Fruit fly (Drosophila melanogaster) whole organism, embryonic: Measurements from ENCODE around the gene CG43218.
A peak's percentile ranks its signal among the peaks of the same experiment; 100 is the strongest.

ENCODE experiments used
- BtbVII ChIP-seq: fragments of 200-800 bp; sonication (Bioruptor generic); optimal IDR thresholded peaks from 3 replicates; lab custom pipeline; 2017; ENCODE audit warnings: missing biosample characterization, mild to moderate bottlenecking, missing genetic modification characterization
- CG10431 ChIP-seq: fragments of 200-800 bp; sonication (Bioruptor generic); optimal IDR thresholded peaks from 3 replicates; lab custom pipeline; 2018; ENCODE audit warnings: missing biosample characterization, mild to moderate bottlenecking, missing genetic modification characterization
- CG14667 ChIP-seq: fragments of 200-800 bp; sonication (Bioruptor generic); IDR thresholded peaks from 2 replicates; pipeline ENCODE4 v1.3.6; 2022; ENCODE audit warnings: missing biosample characterization, missing genetic modification characterization
- CG15073 ChIP-seq: fragments of 200-800 bp; sonication (Bioruptor generic); optimal IDR thresholded peaks from 2 replicates; lab custom pipeline; 2016; ENCODE audit warnings: missing biosample characterization, missing genetic modification characterization
- CG15696 ChIP-seq: fragments of 200-800 bp; sonication (Bioruptor generic); optimal IDR thresholded peaks from 2 replicates; lab custom pipeline; 2019; ENCODE audit warnings: missing biosample characterization, mild to moderate bottlenecking, missing genetic modification characterization, moderate library complexity
- CG17829 ChIP-seq: fragments of 200-800 bp; optimal IDR thresholded peaks from 2 replicates; lab custom pipeline; 2019; ENCODE audit warnings: missing biosample characterization, mild to moderate bottlenecking, missing genetic modification characterization, moderate library complexity
- CG1792 ChIP-seq: fragments of 200-800 bp; sonication (Bioruptor generic); optimal IDR thresholded peaks from 2 replicates; lab custom pipeline; 2016; ENCODE audit warnings: missing biosample characterization, missing genetic modification characterization
- CG2712 ChIP-seq: fragments of 200-800 bp; optimal IDR thresholded peaks from 3 replicates; lab custom pipeline; 2019; ENCODE audit warnings: missing biosample characterization, mild to moderate bottlenecking, missing genetic modification characterization, moderate library complexity
- CG33557 ChIP-seq: fragments of 200-800 bp; sonication (Bioruptor generic); optimal IDR thresholded peaks from 2 replicates; lab custom pipeline; 2019; ENCODE audit warnings: missing biosample characterization, mild to moderate bottlenecking, missing genetic modification characterization, moderate library complexity
- CG34422 ChIP-seq: fragments of 200-800 bp; sonication (Bioruptor generic); IDR thresholded peaks from 3 replicates; pipeline ENCODE4 v1.3.6; 2022; ENCODE audit warnings: missing biosample characterization, missing genetic modification characterization
- CG3838 ChIP-seq: fragments of 200-800 bp; sonication (Bioruptor generic); optimal IDR thresholded peaks from 3 replicates; lab custom pipeline; 2016; ENCODE audit warnings: missing biosample characterization, missing genetic modification characterization
- CG3995 ChIP-seq: fragments of 200-800 bp; sonication (Bioruptor generic); optimal IDR thresholded peaks from 3 replicates; lab custom pipeline; 2016; ENCODE audit warnings: missing biosample characterization, missing genetic modification characterization
- CG7839 ChIP-seq: fragments of 200-800 bp; sonication (Bioruptor generic); optimal IDR thresholded peaks from 3 replicates; lab custom pipeline; 2018; ENCODE audit warnings: missing biosample characterization, mild to moderate bottlenecking, missing genetic modification characterization, moderate library complexity
- D ChIP-seq, 2 experiments: fragments of 200-800 bp in 1 of 2; fragments of >200 bp in 1 of 2; sonication (Bioruptor generic) in 1 of 2; optimal IDR thresholded peaks; 2 replicates in 1 of 2; 3 replicates in 1 of 2; lab custom pipeline; 2017; ENCODE audit warnings: mild to moderate bottlenecking in 1 of 2, missing biosample characterization in 1 of 2, missing genetic modification characterization in 1 of 2, missing genetic modification reagents in 1 of 2
- Dip2 ChIP-seq: fragments of 200-800 bp; sonication (Bioruptor generic); IDR thresholded peaks from 2 replicates; pipeline ENCODE4 v1.3.6; 2022; ENCODE audit warnings: missing biosample characterization, missing genetic modification characterization
- Dll ChIP-seq: fragments of 200-800 bp; sonication (Bioruptor generic); IDR thresholded peaks from 4 replicates; pipeline ENCODE4 v1.3.6; 2022; ENCODE audit warnings: missing biosample characterization, missing genetic modification characterization; ENCODE audit not compliant: partially characterized antibody
- E2f2 ChIP-seq: fragments of 200-800 bp; sonication (Bioruptor generic); IDR thresholded peaks from 2 replicates; pipeline ENCODE4 v1.3.6; 2022; ENCODE audit warnings: missing biosample characterization, missing genetic modification characterization
- GATAe ChIP-seq: fragments of 200-800 bp; sonication (Bioruptor generic); conservative IDR thresholded peaks from 2 replicates; pipeline ENCODE4 v1.3.6; 2022; ENCODE audit warnings: missing biosample characterization, missing genetic modification characterization
- HHEX ChIP-seq: fragments of 200-800 bp; sonication (Bioruptor generic); optimal IDR thresholded peaks from 3 replicates; lab custom pipeline; 2017; ENCODE audit warnings: missing biosample characterization, mild to moderate bottlenecking, missing genetic modification characterization, missing genetic modification reagents
- HLH3B ChIP-seq: fragments of 200-800 bp; sonication (Bioruptor generic); IDR thresholded peaks from 2 replicates; pipeline ENCODE4 v1.3.6; 2022; ENCODE audit warnings: missing biosample characterization, missing genetic modification characterization
- Hr3 ChIP-seq: fragments of 200-800 bp; sonication (Bioruptor generic); optimal IDR thresholded peaks from 3 replicates; lab custom pipeline; 2016; ENCODE audit warnings: missing biosample characterization, missing genetic modification characterization
- Hr78 ChIP-seq, 2 experiments: fragments of 200-800 bp in 1 of 2; fragments of >200 bp in 1 of 2; sonication (Bioruptor generic) in 1 of 2; optimal IDR thresholded peaks; 2 replicates each; lab custom pipeline; 2017 to 2019; ENCODE audit warnings: missing biosample characterization in 2 of 2, missing genetic modification characterization in 2 of 2, mild to moderate bottlenecking in 1 of 2, moderate library complexity in 1 of 2
- Jarid2 ChIP-seq: fragments of 200-800 bp; sonication (Bioruptor generic); optimal IDR thresholded peaks from 3 replicates; lab custom pipeline; 2017; ENCODE audit warnings: mild to moderate bottlenecking, missing biosample characterization, missing genetic modification reagents, missing genetic modification characterization
- MTF-1 ChIP-seq: fragments of 200-800 bp; sonication (Bioruptor generic); optimal IDR thresholded peaks from 2 replicates; lab custom pipeline; 2018; ENCODE audit warnings: missing biosample characterization, mild to moderate bottlenecking, missing genetic modification characterization, borderline replicate concordance
- Med ChIP-seq: fragments of 200-800 bp; sonication (Bioruptor generic); peaks from one replicate; lab custom pipeline; 2016; ENCODE audit warnings: missing biosample characterization, missing genetic modification characterization, mild to moderate bottlenecking, inconsistent platforms, moderate library complexity
- Mes4 ChIP-seq: fragments of 200-800 bp; sonication (Bioruptor generic); optimal IDR thresholded peaks from 2 replicates; lab custom pipeline; 2016; ENCODE audit warnings: missing biosample characterization, missing genetic modification characterization
- NFAT ChIP-seq: fragments of 200-800 bp; sonication (Bioruptor generic); IDR thresholded peaks from 2 replicates; pipeline ENCODE4 v1.3.6; 2022; ENCODE audit warnings: missing biosample characterization, missing genetic modification characterization
- Opbp ChIP-seq: fragments of 200-800 bp; sonication (Bioruptor generic); IDR thresholded peaks from 3 replicates; pipeline ENCODE4 v1.3.6; 2022; ENCODE audit warnings: missing biosample characterization, missing genetic modification characterization; ENCODE audit not compliant: partially characterized antibody
- Rfx ChIP-seq: fragments of 200-800 bp; sonication (Bioruptor generic); IDR thresholded peaks from 2 replicates; pipeline ENCODE4 v1.3.6; 2022; ENCODE audit warnings: missing biosample characterization, missing genetic modification characterization
- Xbp1 ChIP-seq: fragments of 200-800 bp; sonication (Bioruptor generic); optimal IDR thresholded peaks from 3 replicates; lab custom pipeline; 2016; ENCODE audit warnings: missing biosample characterization, mild to moderate bottlenecking, missing genetic modification characterization
- Xrp1 ChIP-seq: fragments of 200-800 bp; sonication (Bioruptor generic); IDR thresholded peaks from 2 replicates; pipeline ENCODE4 v1.3.6; 2022; ENCODE audit warnings: missing biosample characterization, missing genetic modification characterization
- amos ChIP-seq: fragments of 200-800 bp; sonication (Bioruptor generic); IDR thresholded peaks from 2 replicates; pipeline ENCODE4 v1.3.6; 2022; ENCODE audit warnings: missing biosample characterization, missing genetic modification characterization; ENCODE audit not compliant: partially characterized antibody
- caup ChIP-seq: fragments of 200-800 bp; sonication (Bioruptor generic); optimal IDR thresholded peaks from 3 replicates; lab custom pipeline; 2017; ENCODE audit warnings: missing biosample characterization, mild to moderate bottlenecking, missing genetic modification characterization, moderate library complexity; ENCODE audit not compliant: severe bottlenecking
- gcm2 ChIP-seq: fragments of 200-800 bp; sonication (Bioruptor generic); optimal IDR thresholded peaks from 2 replicates; lab custom pipeline; 2016; ENCODE audit warnings: missing biosample characterization, missing genetic modification characterization
- hkb ChIP-seq, 2 experiments: fragments of 200-800 bp in 1 of 2; fragments of >200 bp in 1 of 2; sonication (Bioruptor generic) in 1 of 2; IDR thresholded peaks in 1 of 2; optimal IDR thresholded peaks in 1 of 2; 2 replicates each; pipeline versions ENCODE4 v1.3.6 to Lab custom; 2017 to 2022; ENCODE audit warnings: missing biosample characterization in 1 of 2, missing genetic modification characterization in 1 of 2
- lab ChIP-seq: fragments of 200-800 bp; sonication (Bioruptor generic); optimal IDR thresholded peaks from 3 replicates; lab custom pipeline; 2017; ENCODE audit warnings: missing biosample characterization, missing genetic modification characterization, mild to moderate bottlenecking, moderate library complexity, missing genetic modification reagents
- lola ChIP-seq, 3 experiments: fragments of >200 bp in 2 of 3; fragments of 200-800 bp in 1 of 3; sonication (Bioruptor generic) in 1 of 3; optimal IDR thresholded peaks; 2 replicates each; lab custom pipeline; 2017 to 2019; ENCODE audit warnings: missing biosample characterization in 3 of 3, missing genetic modification characterization in 3 of 3, mild to moderate bottlenecking in 1 of 3, moderate library complexity in 1 of 3
- org-1 ChIP-seq: fragments of 200-800 bp; sonication (Bioruptor generic); optimal IDR thresholded peaks from 2 replicates; lab custom pipeline; 2017; ENCODE audit warnings: missing biosample characterization, missing genetic modification characterization
- pros ChIP-seq: fragments of 200-800 bp; sonication (Bioruptor generic); optimal IDR thresholded peaks from 3 replicates; lab custom pipeline; 2019; ENCODE audit warnings: missing biosample characterization, mild to moderate bottlenecking, missing genetic modification characterization, moderate library complexity
- pum ChIP-seq: fragments of 200-800 bp; sonication (Bioruptor generic); optimal IDR thresholded peaks from 2 replicates; lab custom pipeline; 2016; ENCODE audit warnings: missing biosample characterization, missing genetic modification characterization
- sd ChIP-seq: fragments of 200-800 bp; sonication (Bioruptor generic); optimal IDR thresholded peaks from 3 replicates; lab custom pipeline; 2018; ENCODE audit warnings: missing biosample characterization, mild to moderate bottlenecking, missing genetic modification characterization, moderate library complexity
- stwl ChIP-seq: fragments of 200-800 bp; sonication (Bioruptor generic); optimal IDR thresholded peaks from 3 replicates; lab custom pipeline; 2018; ENCODE audit warnings: missing biosample characterization, mild to moderate bottlenecking, missing genetic modification characterization, moderate library complexity
- toy ChIP-seq: fragments of 200-800 bp; sonication (Bioruptor generic); IDR thresholded peaks from 2 replicates; pipeline ENCODE4 v1.3.6; 2022; ENCODE audit warnings: missing biosample characterization, missing genetic modification characterization
- trh ChIP-seq: fragments of 200-800 bp; sonication (Bioruptor generic); optimal IDR thresholded peaks from 2 replicates; lab custom pipeline; 2016; ENCODE audit warnings: missing biosample characterization, missing genetic modification characterization
- zf30C ChIP-seq: fragments of 200-800 bp; sonication (Bioruptor generic); optimal IDR thresholded peaks from 3 replicates; lab custom pipeline; 2018; ENCODE audit warnings: missing biosample characterization, mild to moderate bottlenecking, missing genetic modification characterization

Gene CG43218

dm6 chr3L:21276296-21277257 lies 18.8 kb downstream of the CG43218 start (continued):
- TF ChIP-seq Dll = no peak
- TF ChIP-seq caup (GFP tag; lab: Kevin White, UChicago) = no peak
- TF ChIP-seq amos (GFP tag; lab: Robert Waterston, UW) = 0 out of 2 replicates have a peak, but pooled peaks have one; percentile 22
- TF ChIP-seq CG15073 (GFP tag; lab: Kevin White, UChicago) = peak; percentile 3
- peak; percentile 42 for TF ChIP-seq CG10431 (GFP tag; lab: Kevin White, UChicago)
- no peak for TF ChIP-seq Hr78 (GFP tag; optimal IDR thresholded peaks at IDR 0.05; lab: Kevin White, UChicago)
- no peak for TF ChIP-seq trh
- peak; percentile 5; the same call in 1 of the 2 replicates for TF ChIP-seq HLH3B
- peak; percentile 68 for TF ChIP-seq Xbp1 (GFP tag; lab: Kevin White, UChicago)
- TF ChIP-seq Med (GFP tag; lab: Kevin White, UChicago) = peak; percentile 69
- no peak for TF ChIP-seq CG34422 (GFP tag; lab: Robert Waterston, UW)
- peak; percentile 47 for TF ChIP-seq Hr3 (GFP tag; lab: Kevin White, UChicago)
- TF ChIP-seq gcm2 = peak; percentile 19
- TF ChIP-seq D (optimal IDR thresholded peaks at IDR 0.05; lab: Kevin White, UChicago) = no peak
- TF ChIP-seq D (GFP tag; optimal IDR thresholded peaks at IDR 0.05; lab: Kevin White, UChicago) = peak; percentile 62
- TF ChIP-seq Xrp1 = peak; percentile 41
- TF ChIP-seq pum (GFP tag; lab: Kevin White, UChicago) = peak; percentile 55
- TF ChIP-seq CG7839 (tag; lab: Kevin White, UChicago) = peak; percentile 81
- TF ChIP-seq Jarid2 = peak; percentile 4
- peak; percentile 1 for TF ChIP-seq MTF-1 (GFP tag; lab: Kevin White, UChicago)
- TF ChIP-seq org-1 = peak; percentile 41
- peak; percentile 43; the same call in 1 of the 2 replicates for TF ChIP-seq E2f2 (GFP tag; lab: Robert Waterston, UW)
- 0 out of 2 replicates have a peak, but pooled peaks have one; percentile 25 for TF ChIP-seq CG14667 (GFP tag; lab: Robert Waterston, UW)
- peak; percentile 44 for TF ChIP-seq CG3838 (GFP tag; lab: Kevin White, UChicago)
- peak; percentile 56 for TF ChIP-seq CG33557
- no peak for TF ChIP-seq toy (GFP tag; lab: Robert Waterston, UW)
- peak; percentile 77 for TF ChIP-seq CG17829 (tag; lab: Kevin White, UChicago)
- TF ChIP-seq Rfx = peak; percentile 33
- peak; percentile 36 for TF ChIP-seq HHEX (GFP tag; lab: Kevin White, UChicago)
- TF ChIP-seq NFAT (GFP tag; lab: Robert Waterston, UW) = peak; percentile 37
- TF ChIP-seq Opbp = no peak
- TF ChIP-seq hkb (optimal IDR thresholded peaks at IDR 0.05; lab: Kevin White, UChicago) = no peak
- 0 out of 2 replicates have a peak, but pooled peaks have one; percentile 39 for TF ChIP-seq hkb (GFP tag; IDR thresholded peaks at IDR 0.05; lab: Robert Waterston, UW)
- peak; percentile 69 for TF ChIP-seq CG15696
- TF ChIP-seq GATAe = no peak
- no peak for TF ChIP-seq Dip2 (GFP tag; lab: Robert Waterston, UW)
- no peak for TF ChIP-seq Mes4 (GFP tag; lab: Kevin White, UChicago)
- TF ChIP-seq stwl (tag; lab: Kevin White, UChicago) = no peak
- TF ChIP-seq pros (GFP tag; lab: Kevin White, UChicago) = peak; percentile 95
- TF ChIP-seq CG1792 (GFP tag; lab: Kevin White, UChicago) = peak; percentile 4
- peak; percentile 86 for TF ChIP-seq CG3995
- peak; percentile 85 for TF ChIP-seq zf30C
- peak in 1 of 3 experiments; percentile 79 for TF ChIP-seq lola (GFP tag; optimal IDR thresholded peaks at IDR 0.05; lab: Kevin White, UChicago)
- peak; percentile 73 for TF ChIP-seq CG2712
- peak; percentile 66 for TF ChIP-seq BtbVII (GFP tag; lab: Kevin White, UChicago)
- peak; percentile 45 for TF ChIP-seq lab
- TF ChIP-seq sd = peak; percentile 88
